Worm (Caenorhabditis elegans) whole organism, L4 larva: ENCODE results near the gene cal-3.

Experiments used
- F10B5.3 ChIP-seq: sonication (generic microtip); optimal IDR thresholded peaks from 2 replicates; lab custom pipeline; 2016; ENCODE audit warnings: mild to moderate bottlenecking, missing genetic modification characterization, missing compliant biosample characterization
- R02D3.7 ChIP-seq: fragments of 150-350 bp; sonication (generic microtip); optimal IDR thresholded peaks from 3 replicates; lab custom pipeline; 2014; ENCODE audit warnings: missing biosample characterization, missing genetic modification characterization
- ama-1 ChIP-seq: fragments of 150-350 bp; optimal IDR thresholded peaks from 2 replicates; lab custom pipeline; 2014; ENCODE audit warnings: inconsistent platforms, mixed read lengths
- ceh-28 ChIP-seq: fragments of 150-350 bp; optimal IDR thresholded peaks from 2 replicates; lab custom pipeline; 2014; ENCODE audit warnings: missing biosample characterization, missing genetic modification reagents, missing genetic modification characterization
- ceh-82 ChIP-seq: sonication (generic microtip); optimal IDR thresholded peaks from 2 replicates; lab custom pipeline; 2017; ENCODE audit warnings: missing biosample characterization, missing genetic modification characterization
- dmd-9 ChIP-seq: fragments of 200-800 bp; sonication (Bioruptor generic); IDR thresholded peaks from 2 replicates; pipeline ENCODE4 v1.3.6; 2022; ENCODE audit warnings: missing genetic modification reagents, missing genetic modification characterization, missing compliant biosample characterization
- egl-27 ChIP-seq: sonication (generic microtip); optimal IDR thresholded peaks from 3 replicates; lab custom pipeline; 2017; ENCODE audit warnings: missing biosample characterization, missing genetic modification reagents, missing genetic modification characterization
- nhr-28 ChIP-seq: fragments of 150-350 bp; optimal IDR thresholded peaks from 2 replicates; lab custom pipeline; 2014; ENCODE audit warnings: missing biosample characterization, missing genetic modification characterization
- nhr-6 ChIP-seq: fragments of 150-350 bp; optimal IDR thresholded peaks from 2 replicates; lab custom pipeline; 2014; ENCODE audit warnings: missing biosample characterization, missing genetic modification characterization
- pha-4 ChIP-seq, 2 experiments: fragments of 150-350 bp in 1 of 2; fragments of 200-800 bp in 1 of 2; sonication (Bioruptor generic) in 1 of 2; IDR thresholded peaks in 1 of 2; optimal IDR thresholded peaks in 1 of 2; 2 replicates each; pipeline versions ENCODE4 v1.3.6 to Lab custom; 2014 to 2022; ENCODE audit warnings: missing genetic modification characterization in 2 of 2, missing genetic modification reagents in 2 of 2, missing biosample characterization in 1 of 2, missing compliant biosample characterization in 1 of 2
- skn-1 ChIP-seq: fragments of 150-350 bp; optimal IDR thresholded peaks from 2 replicates; lab custom pipeline; 2014; ENCODE audit warnings: missing biosample characterization, missing genetic modification characterization
- unc-130 ChIP-seq: sonication (generic microtip); optimal IDR thresholded peaks from 2 replicates; lab custom pipeline; 2016; ENCODE audit warnings: missing genetic modification reagents, missing genetic modification characterization, missing compliant biosample characterization
- unc-39 ChIP-seq: sonication (generic microtip); optimal IDR thresholded peaks from 2 replicates; lab custom pipeline; 2017; ENCODE audit warnings: missing biosample characterization, missing genetic modification characterization
- ztf-11 ChIP-seq: fragments of 150-350 bp; optimal IDR thresholded peaks from 2 replicates; lab custom pipeline; 2014; ENCODE audit warnings: missing biosample characterization, missing genetic modification characterization

- TF ChIP-seq ceh-82 (tag; lab: Kevin White, UChicago): no peak
- TF ChIP-seq unc-39 (tag; lab: Kevin White, UChicago): no peak
- TF ChIP-seq F10B5.3 (tag; lab: Kevin White, UChicago): no peak
- TF ChIP-seq egl-27 (tag; lab: Kevin White, UChicago): no peak
- no peak for TF ChIP-seq pha-4 (GFP tag; IDR thresholded peaks at IDR 0.05; lab: Robert Waterston, UW)
- TF ChIP-seq pha-4 (tag; optimal IDR thresholded peaks at IDR 0.05; lab: Kevin White, UChicago): no peak
- TF ChIP-seq ama-1 (lab: Kevin White, UChicago): no peak
- no peak for TF ChIP-seq nhr-6 (tag; lab: Kevin White, UChicago)
- no peak for TF ChIP-seq R02D3.7
- TF ChIP-seq ceh-28 (tag; lab: Kevin White, UChicago): no peak
- no peak for TF ChIP-seq dmd-9 (GFP tag; lab: Robert Waterston, UW)
- TF ChIP-seq ztf-11 (tag; lab: Kevin White, UChicago): no peak
- no peak for TF ChIP-seq skn-1 (tag; lab: Kevin White, UChicago)
- no peak for TF ChIP-seq unc-130
- no peak for TF ChIP-seq nhr-28 (tag; lab: Kevin White, UChicago)
Observed at ce11 chrIV:3856190-3856589, 21.2 kb upstream of the cal-3 start.
